Worm (Caenorhabditis elegans): ENCODE measurements around the gene mrps-12.

- no peak for TF ChIP-seq ceh-63 (GFP tag; optimal IDR thresholded peaks at IDR 0.05)
- TF ChIP-seq jun-1 (tag; optimal IDR thresholded peaks at IDR 0.05): no peak
- TF ChIP-seq grh-1 (GFP tag; IDR thresholded peaks at IDR 0.05): no peak
- no peak for TF ChIP-seq nhr-12 (tag; optimal IDR thresholded peaks at IDR 0.05)
- no peak for TF ChIP-seq unc-30 (tag; optimal IDR thresholded peaks at IDR 0.05)
- no peak for TF ChIP-seq tlp-1 (tag; optimal IDR thresholded peaks at IDR 0.05)
- TF ChIP-seq pqm-1 (tag; optimal IDR thresholded peaks at IDR 0.05): no peak
Observed at ce11 chrV:20847743-20848229, 9.9 kb downstream of the mrps-12 start.
